Worm (Caenorhabditis elegans) whole organism, young adult: Measurements from ENCODE around the gene fbxb-98.

Source experiments
- F52B5.7 ChIP-seq: sonication (generic microtip); optimal IDR thresholded peaks from 2 replicates; lab custom pipeline; 2016; ENCODE audit warnings: mild to moderate bottlenecking, missing genetic modification characterization, missing compliant biosample characterization
- ama-1 ChIP-seq, 3 experiments: fragments of 150-350 bp in 1 of 3; sonication (generic microtip) in 2 of 3; optimal IDR thresholded peaks; 2 replicates each; lab custom pipeline; 2014 to 2018; ENCODE audit warnings: missing biosample characterization in 2 of 3, missing genetic modification characterization in 2 of 3, missing genetic modification reagents in 2 of 3
- cebp-1 ChIP-seq, 2 experiments: fragments of 200-800 bp in 1 of 2; sonication (Bioruptor generic) in 1 of 2; sonication (generic microtip) in 1 of 2; IDR thresholded peaks in 1 of 2; optimal IDR thresholded peaks in 1 of 2; 2 replicates each; pipeline versions ENCODE4 v1.3.6 to Lab custom; 2017 to 2022; ENCODE audit warnings: missing compliant biosample characterization in 2 of 2, missing genetic modification characterization in 2 of 2, mild to moderate bottlenecking in 1 of 2, missing genetic modification reagents in 1 of 2, moderate library complexity in 1 of 2
- dpl-1 ChIP-seq: fragments of 150-350 bp; optimal IDR thresholded peaks from 2 replicates; lab custom pipeline; 2014; ENCODE audit warnings: missing biosample characterization, missing genetic modification reagents, missing genetic modification characterization
- ekl-4 ChIP-seq: fragments of 200-800 bp; sonication (Bioruptor generic); IDR thresholded peaks from 2 replicates; pipeline ENCODE4 v1.3.6; 2022; ENCODE audit warnings: missing genetic modification reagents, missing genetic modification characterization, missing compliant biosample characterization
- him-1 ChIP-seq: sonication (generic microtip); optimal IDR thresholded peaks from 2 replicates; lab custom pipeline; 2016; ENCODE audit warnings: missing genotype, missing genetic modification reagents, missing genetic modification characterization, missing compliant biosample characterization
- hmg-20 ChIP-seq: fragments of 200-800 bp; sonication (Bioruptor generic); IDR thresholded peaks from 2 replicates; pipeline ENCODE4 v1.3.6; 2022; ENCODE audit warnings: missing genetic modification reagents, missing genetic modification characterization, missing compliant biosample characterization
- lin-40 ChIP-seq: sonication (generic microtip); optimal IDR thresholded peaks from 2 replicates; lab custom pipeline; 2016; ENCODE audit warnings: missing genetic modification characterization, mild to moderate bottlenecking, missing compliant biosample characterization, missing genotype, missing genetic modification reagents
- mcd-1 ChIP-seq: fragments of 200-800 bp; sonication (Bioruptor generic); IDR thresholded peaks from 2 replicates; pipeline ENCODE4 v1.3.6; 2022; ENCODE audit warnings: missing genetic modification reagents, missing genetic modification characterization, missing compliant biosample characterization
- ztf-22 ChIP-seq: fragments of 200-800 bp; sonication (Bioruptor generic); optimal IDR thresholded peaks from 2 replicates; lab custom pipeline; 2018; ENCODE audit warnings: mild to moderate bottlenecking, missing genetic modification characterization, moderate library complexity, missing compliant biosample characterization
- ztf-6 ChIP-seq: fragments of 200-800 bp; sonication (Bioruptor generic); IDR thresholded peaks from 2 replicates; pipeline ENCODE4 v1.3.6; 2022; ENCODE audit warnings: missing genetic modification reagents, missing genetic modification characterization, missing compliant biosample characterization

- TF ChIP-seq him-1 (tag; lab: Kevin White, UChicago) (no peak), hmg-20 (GFP tag; lab: Robert Waterston, UW) (no peak), ama-1 (optimal IDR thresholded peaks at IDR 0.05; lab: Kevin White, UChicago) (no peak), ama-1 (GFP tag; optimal IDR thresholded peaks at IDR 0.05; lab: Kevin White, UChicago) (no peak), ekl-4 (no peak), ztf-22 (GFP tag; lab: Kevin White, UChicago) (no peak), cebp-1 (GFP tag; IDR thresholded peaks at IDR 0.05; lab: Robert Waterston, UW) (no peak), cebp-1 (tag; optimal IDR thresholded peaks at IDR 0.05; lab: Kevin White, UChicago) (no peak), lin-40 (no peak), mcd-1 (GFP tag; lab: Robert Waterston, UW) (no peak), F52B5.7 (tag; lab: Kevin White, UChicago) (no peak), ztf-6 (GFP tag; lab: Robert Waterston, UW) (no peak), dpl-1 (no peak)
Observed at ce11 chrII:1912741-1913140, 50.3 kb downstream of the fbxb-98 start, which contains the start of gene math-31.
